Fruit fly (Drosophila melanogaster) whole organism, pupa: ENCODE results near the gene CG15202.

Experiments used
- CG13204 ChIP-seq: fragments of 200-800 bp; sonication (Bioruptor generic); optimal IDR thresholded peaks from 2 replicates; lab custom pipeline; 2018; ENCODE audit warnings: missing biosample characterization, mild to moderate bottlenecking, missing genetic modification characterization, moderate library complexity
- CG32121 ChIP-seq: fragments of 200-800 bp; sonication (Bioruptor generic); IDR thresholded peaks from 2 replicates; pipeline ENCODE4 v1.3.6; 2022; ENCODE audit warnings: missing biosample characterization, missing genetic modification characterization
- Ets98B ChIP-seq: fragments of 200-800 bp; sonication (Bioruptor generic); IDR thresholded peaks from 2 replicates; pipeline ENCODE4 v1.3.6; 2022; ENCODE audit warnings: missing biosample characterization, missing genetic modification characterization
- Pif1A ChIP-seq: fragments of 200-800 bp; sonication (Bioruptor generic); optimal IDR thresholded peaks from 3 replicates; lab custom pipeline; 2016; ENCODE audit warnings: missing biosample characterization, missing genetic modification characterization
- gl ChIP-seq: fragments of 200-800 bp; sonication (Bioruptor generic); optimal IDR thresholded peaks from 2 replicates; lab custom pipeline; 2018; ENCODE audit warnings: missing biosample characterization, mild to moderate bottlenecking, missing genetic modification characterization

- TF ChIP-seq Ets98B, result no peak
- no peak for TF ChIP-seq CG32121 (GFP tag; lab: Robert Waterston, UW)
- TF ChIP-seq gl (tag; lab: Kevin White, UChicago), result no peak
- TF ChIP-seq CG13204 (GFP tag; lab: Kevin White, UChicago), result no peak
- TF ChIP-seq Pif1A (GFP tag; lab: Kevin White, UChicago), result peak; percentile 13
Observed at dm6 chrX:11155808-11156589, 13.7 kb downstream of the CG15202 start.
